Fruit fly (Drosophila melanogaster): ENCODE measurements around the gene CG14020.
A peak's percentile ranks its signal among the peaks of the same experiment; 100 is the strongest.

DNA sequence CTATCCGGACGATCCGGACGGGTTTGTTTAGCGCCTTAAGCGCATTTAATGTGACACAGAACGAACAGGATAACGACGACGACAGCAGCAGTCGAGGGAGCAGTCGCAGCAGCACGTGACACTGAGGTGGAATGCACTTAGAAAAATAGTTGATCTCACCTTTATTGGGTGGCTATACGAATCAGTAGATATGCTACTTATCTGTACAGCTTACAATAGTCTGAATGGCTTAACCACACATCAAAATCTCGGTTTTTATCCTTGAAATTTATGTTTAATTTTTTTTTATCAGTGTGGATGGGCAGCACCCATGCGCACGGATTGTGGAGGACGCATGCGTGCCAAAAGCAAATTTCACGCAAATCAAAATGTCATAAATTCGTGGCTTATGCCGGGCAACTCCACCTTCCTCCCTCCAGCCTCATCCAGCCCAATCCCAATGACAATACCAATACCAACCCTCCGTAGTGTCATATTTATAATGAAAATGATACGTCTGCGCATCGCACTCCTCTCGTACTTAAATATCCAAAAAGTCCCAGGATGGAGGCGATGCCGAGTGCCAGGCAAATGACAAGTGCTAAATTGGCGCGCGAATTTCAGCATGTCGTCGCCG, 9.6 kb upstream of the CG14020 start:
- TF ChIP-seq CG8301 (tag; optimal IDR thresholded peaks at IDR 0.05) (no peak), CG9948 (tag; optimal IDR thresholded peaks at IDR 0.05) (peak; percentile 8), CG4496 (GFP tag; IDR thresholded peaks at IDR 0.05) (no peak), EcR (GFP tag; optimal IDR thresholded peaks at IDR 0.05) (no peak), D1 (tag; optimal IDR thresholded peaks at IDR 0.05) (no peak), Snoo (tag; optimal IDR thresholded peaks at IDR 0.05) (peak; percentile 3), CG10348 (GFP tag; IDR thresholded peaks at IDR 0.05) (no peak), CG8159 (tag; optimal IDR thresholded peaks at IDR 0.05) (peak; percentile 36), fd96Ca (GFP tag; IDR thresholded peaks at IDR 0.05) (peak; percentile 29; the same call in 1 of the 3 replicates), gl (tag; optimal IDR thresholded peaks at IDR 0.05) (no peak), CG13204 (GFP tag; optimal IDR thresholded peaks at IDR 0.05) (no peak), CG17806 (tag; optimal IDR thresholded peaks at IDR 0.05) (peak; percentile 2), CG32121 (GFP tag; IDR thresholded peaks at IDR 0.05) (no peak), Pif1A (GFP tag; optimal IDR thresholded peaks at IDR 0.05) (peak; percentile 54)
